Fruit fly (Drosophila melanogaster): ENCODE results near the gene CG33178.

CG33178 gene

dm6 chrX:15074646-15075351 lies 7.8 kb upstream of the CG33178 start (continued):
- TF ChIP-seq CG8319 (GFP tag; optimal IDR thresholded peaks at IDR 0.05) (peak; percentile 67), CG34406 (GFP tag; optimal IDR thresholded peaks at IDR 0.05) (peak; percentile 78), CG8632 (GFP tag; optimal IDR thresholded peaks at IDR 0.05) (peak; percentile 80), Sox102F (GFP tag; optimal IDR thresholded peaks at IDR 0.05) (peak; percentile 78), CG3919 (GFP tag; optimal IDR thresholded peaks at IDR 0.05) (peak; percentile 90), fkh (GFP tag; optimal IDR thresholded peaks at IDR 0.05) (peak; percentile 72), Eip78C (GFP tag) (peak; percentile 95), salr (GFP tag; optimal IDR thresholded peaks at IDR 0.05) (peak; percentile 68 to 87), Hr4 (GFP tag; optimal IDR thresholded peaks at IDR 0.05) (peak; percentile 88), Smox (GFP tag; optimal IDR thresholded peaks at IDR 0.05) (peak; percentile 74), CG10669 (GFP tag; optimal IDR thresholded peaks at IDR 0.05) (peak; percentile 81), Met (GFP tag; optimal IDR thresholded peaks at IDR 0.05) (peak; percentile 80), esn (GFP tag; optimal IDR thresholded peaks at IDR 0.05) (peak; percentile 80), CG3032 (tag; optimal IDR thresholded peaks at IDR 0.05) (peak; percentile 82), CG7368 (GFP tag; optimal IDR thresholded peaks at IDR 0.05) (peak; percentile 82)

dm6 chrX:15075485-15076037 lies 7.1 kb upstream of the CG33178 start:
- TF ChIP-seq Ets96B (tag; optimal IDR thresholded peaks at IDR 0.05), result no peak
- TF ChIP-seq Blimp-1 (GFP tag; optimal IDR thresholded peaks at IDR 0.05), result peak; percentile 48

dm6 chrX:15076038-15076575 lies 6.5 kb upstream of the CG33178 start, which contains the start of gene Lsd-2:
TSS of gene Lsd-2 (minus strand) at chrX:15076220.
- TF ChIP-seq fd59A (GFP tag; optimal IDR thresholded peaks at IDR 0.05), result peak; percentile 9
- TF ChIP-seq CG7368 (GFP tag; optimal IDR thresholded peaks at IDR 0.05), result peak; percentile 40
- TF ChIP-seq Eip75B (GFP tag; optimal IDR thresholded peaks at IDR 0.05), result peak; percentile 51
- no peak for TF ChIP-seq OdsH (GFP tag; optimal IDR thresholded peaks at IDR 0.05)
- TF ChIP-seq Hr39 (GFP tag; optimal IDR thresholded peaks at IDR 0.05), result no peak
- peak; percentile 48 for TF ChIP-seq Sox102F (GFP tag; optimal IDR thresholded peaks at IDR 0.05)
- TF ChIP-seq Eip78C (GFP tag), result peak; percentile 67
- TF ChIP-seq ss (GFP tag; optimal IDR thresholded peaks at IDR 0.05), result peak; percentile 3 to 55
- TF ChIP-seq CG34406 (GFP tag; optimal IDR thresholded peaks at IDR 0.05), result no peak
- peak; percentile 31 for TF ChIP-seq CG32006 (GFP tag; optimal IDR thresholded peaks at IDR 0.05)
- TF ChIP-seq CG15336 (GFP tag; IDR thresholded peaks at IDR 0.05), result peak; percentile 59
- peak; percentile 0 for TF ChIP-seq CG10631 (GFP tag; optimal IDR thresholded peaks at IDR 0.05)
- peak in 1 of 2 experiments; percentile 21 for TF ChIP-seq salr (GFP tag; optimal IDR thresholded peaks at IDR 0.05)
- TF ChIP-seq svp (GFP tag), result peak; percentile 90
- TF ChIP-seq topi (GFP tag; optimal IDR thresholded peaks at IDR 0.05), result peak; percentile 17
- peak; percentile 4 for TF ChIP-seq acj6 (GFP tag; optimal IDR thresholded peaks at IDR 0.05)
- TF ChIP-seq Eip93F (GFP tag; optimal IDR thresholded peaks at IDR 0.05), result no peak
- TF ChIP-seq CG11902 (GFP tag; optimal IDR thresholded peaks at IDR 0.05), result no peak
- peak; percentile 13 for TF ChIP-seq Met (GFP tag; optimal IDR thresholded peaks at IDR 0.05)
- no peak for TF ChIP-seq fd85E (GFP tag; optimal IDR thresholded peaks at IDR 0.05)
- peak; percentile 14 for TF ChIP-seq Ets21C (GFP tag; optimal IDR thresholded peaks at IDR 0.05)
- TF ChIP-seq eg (GFP tag; IDR thresholded peaks at IDR 0.05), result peak; percentile 56; the same call in 2 of the 3 replicates
- peak; percentile 20 for TF ChIP-seq Hr4 (GFP tag; optimal IDR thresholded peaks at IDR 0.05)
- TF ChIP-seq CG3032 (tag; optimal IDR thresholded peaks at IDR 0.05), result no peak
- peak; percentile 41 for TF ChIP-seq CG3919 (GFP tag; optimal IDR thresholded peaks at IDR 0.05)
- peak; percentile 67; the same call in 2 of the 3 replicates for TF ChIP-seq CG6163 (GFP tag; IDR thresholded peaks at IDR 0.05)
- TF ChIP-seq CG8319 (GFP tag; optimal IDR thresholded peaks at IDR 0.05), result no peak
- peak; percentile 42 for TF ChIP-seq CG9139 (GFP tag; optimal IDR thresholded peaks at IDR 0.05)
- TF ChIP-seq CG31627 (GFP tag; optimal IDR thresholded peaks at IDR 0.05), result peak; percentile 9
- TF ChIP-seq pdm3 (GFP tag; optimal IDR thresholded peaks at IDR 0.05), result peak; percentile 13
- no peak for TF ChIP-seq Smox (GFP tag; optimal IDR thresholded peaks at IDR 0.05)
- peak; percentile 37 for TF ChIP-seq net (GFP tag; optimal IDR thresholded peaks at IDR 0.05)
- peak; percentile 30 for TF ChIP-seq dsx (GFP tag; optimal IDR thresholded peaks at IDR 0.05; ENCODE audit: poor library complexity, severe bottlenecking)
- TF ChIP-seq esn (GFP tag; optimal IDR thresholded peaks at IDR 0.05), result peak; percentile 25
- TF ChIP-seq Lpt (GFP tag; optimal IDR thresholded peaks at IDR 0.05), result no peak
- TF ChIP-seq CG11294 (GFP tag; IDR thresholded peaks at IDR 0.05), result no peak
- no peak for TF ChIP-seq Gug (GFP tag; IDR thresholded peaks at IDR 0.05)
- no peak for TF ChIP-seq CG6792 (GFP tag; optimal IDR thresholded peaks at IDR 0.05)
- no peak for TF ChIP-seq achi (GFP tag; optimal IDR thresholded peaks at IDR 0.05)
